Worm (Caenorhabditis elegans) whole organism, L4 larva: Measurements from ENCODE around the gene idpp-15.

Experiments
- R02D3.7 ChIP-seq: fragments of 150-350 bp; sonication (generic microtip); optimal IDR thresholded peaks from 3 replicates; lab custom pipeline; 2014; ENCODE audit warnings: missing biosample characterization, missing genetic modification characterization
- Y105C5A.15 ChIP-seq: fragments of 200-800 bp; sonication (Bioruptor generic); IDR thresholded peaks from 2 replicates; pipeline ENCODE4 v1.3.6; 2022; ENCODE audit warnings: missing genetic modification characterization, missing compliant biosample characterization
- cey-2 ChIP-seq: sonication (generic microtip); optimal IDR thresholded peaks from 3 replicates; lab custom pipeline; 2017; ENCODE audit warnings: missing genetic modification characterization, mild to moderate bottlenecking, missing compliant biosample characterization, antibody characterized with exemption, borderline replicate concordance; ENCODE audit not compliant: insufficient read depth
- fkh-10 ChIP-seq: fragments of 150-350 bp; optimal IDR thresholded peaks from 2 replicates; lab custom pipeline; 2014; ENCODE audit warnings: missing biosample characterization, missing genetic modification reagents, missing genetic modification characterization
- hif-1 ChIP-seq, 2 experiments: sonication (generic microtip); optimal IDR thresholded peaks; 2 replicates each; lab custom pipeline; 2016 to 2017; ENCODE audit warnings: missing compliant biosample characterization in 2 of 2, missing genetic modification characterization in 2 of 2, missing genetic modification reagents in 2 of 2, missing genotype in 2 of 2, mild to moderate bottlenecking in 1 of 2
- madf-5 ChIP-seq, 2 experiments: fragments of 200-800 bp; sonication (Bioruptor generic); IDR thresholded peaks; 2 replicates each; pipeline ENCODE4 v1.3.6; 2022; ENCODE audit warnings: missing compliant biosample characterization in 2 of 2, missing genetic modification characterization in 2 of 2
- nhr-102 ChIP-seq: sonication (generic microtip); optimal IDR thresholded peaks from 2 replicates; lab custom pipeline; 2016; ENCODE audit warnings: mild to moderate bottlenecking, missing genetic modification characterization, moderate library complexity, missing compliant biosample characterization
- nhr-11 ChIP-seq: fragments of 150-350 bp; optimal IDR thresholded peaks from 2 replicates; lab custom pipeline; 2014; ENCODE audit warnings: missing biosample characterization, missing genetic modification characterization
- nhr-76 ChIP-seq: fragments of 150-350 bp; optimal IDR thresholded peaks from 2 replicates; lab custom pipeline; 2014; ENCODE audit warnings: missing biosample characterization, missing genetic modification characterization
- unc-130 ChIP-seq: sonication (generic microtip); optimal IDR thresholded peaks from 2 replicates; lab custom pipeline; 2016; ENCODE audit warnings: missing genetic modification reagents, missing genetic modification characterization, missing compliant biosample characterization
- unc-39 ChIP-seq: sonication (generic microtip); optimal IDR thresholded peaks from 2 replicates; lab custom pipeline; 2017; ENCODE audit warnings: missing biosample characterization, missing genetic modification characterization
- zag-1 ChIP-seq: fragments of 150-350 bp; optimal IDR thresholded peaks from 2 replicates; lab custom pipeline; 2014; ENCODE audit warnings: missing biosample characterization, missing genetic modification characterization
- ztf-7 ChIP-seq: fragments of 150-350 bp; optimal IDR thresholded peaks from 2 replicates; lab custom pipeline; 2014; ENCODE audit warnings: missing biosample characterization, missing genetic modification characterization

DNA sequence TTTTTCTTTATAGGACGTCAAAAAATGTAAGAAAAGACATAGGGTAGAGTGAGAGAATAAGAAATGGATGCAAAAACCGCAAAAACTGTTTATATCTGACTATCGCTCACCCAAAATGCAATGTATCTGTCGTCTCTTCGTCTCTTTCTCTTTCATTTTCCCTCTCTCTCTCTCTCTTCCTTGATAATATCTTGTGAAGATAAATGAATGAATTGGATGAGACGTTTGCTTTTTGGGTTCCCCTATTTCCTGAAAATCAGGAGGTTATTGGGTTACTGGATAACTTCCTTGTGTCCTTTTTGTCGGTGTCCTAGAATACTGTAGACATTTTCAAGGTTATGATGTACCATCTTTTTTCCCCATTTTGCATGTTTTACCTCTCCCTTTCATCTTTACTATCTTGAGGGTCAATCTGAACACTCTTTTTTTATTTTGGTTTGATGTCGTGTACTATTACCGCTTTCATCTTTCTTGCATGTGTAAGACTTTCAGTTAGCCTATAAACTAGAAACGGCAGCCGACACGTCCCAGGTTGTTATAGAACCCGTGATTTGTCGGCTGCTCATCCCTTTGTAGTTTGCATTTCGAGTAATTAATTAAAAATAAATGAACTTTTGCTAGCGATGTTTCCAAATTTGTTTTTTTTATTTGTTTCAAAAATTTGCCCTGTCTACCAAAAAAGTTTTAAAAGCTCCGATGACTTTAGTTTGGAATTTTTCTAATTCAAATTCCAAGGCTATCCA lies 50.7 kb downstream of the idpp-15 start:
- no peak for TF ChIP-seq nhr-76
- TF ChIP-seq unc-130 (GFP tag; lab: Kevin White, UChicago): no peak
- no peak for TF ChIP-seq zag-1 (tag; lab: Kevin White, UChicago)
- TF ChIP-seq fkh-10 (GFP tag; lab: Kevin White, UChicago): no peak
- TF ChIP-seq nhr-102: no peak
- TF ChIP-seq unc-39: no peak
- TF ChIP-seq cey-2 (tag; lab: Kevin White, UChicago): no peak
- TF ChIP-seq ztf-7 (tag; lab: Kevin White, UChicago): no peak
- TF ChIP-seq madf-5 (GFP tag; IDR thresholded peaks at IDR 0.05; lab: Robert Waterston, UW): no peak
- TF ChIP-seq hif-1 (tag; optimal IDR thresholded peaks at IDR 0.05; lab: Kevin White, UChicago): no peak
- TF ChIP-seq nhr-11 (tag; lab: Kevin White, UChicago): no peak
- TF ChIP-seq Y105C5A.15: no peak
- TF ChIP-seq R02D3.7 (tag; lab: Kevin White, UChicago): no peak
